Worm (Caenorhabditis elegans) whole organism, young adult: ENCODE measurements around the gene sms-2.

ENCODE experiments used
- C17E4.6 ChIP-seq: fragments of 200-800 bp; sonication (Bioruptor generic); IDR thresholded peaks from 2 replicates; pipeline ENCODE4 v1.3.6; 2022; ENCODE audit warnings: missing genetic modification reagents, missing genetic modification characterization, missing compliant biosample characterization
- F10E7.11 ChIP-seq: sonication (generic microtip); optimal IDR thresholded peaks from 2 replicates; lab custom pipeline; 2017; ENCODE audit warnings: mild to moderate bottlenecking, missing genetic modification characterization, moderate library complexity, missing compliant biosample characterization
- F39B2.1 ChIP-seq: fragments of 200-800 bp; sonication (Bioruptor generic); IDR thresholded peaks from 2 replicates; pipeline ENCODE4 v1.3.6; 2022; ENCODE audit warnings: missing genetic modification reagents, missing genetic modification characterization, missing compliant biosample characterization
- F49E8.2 ChIP-seq: sonication (generic microtip); optimal IDR thresholded peaks from 3 replicates; lab custom pipeline; 2017; ENCODE audit warnings: missing genetic modification characterization, mild to moderate bottlenecking, missing compliant biosample characterization, antibody characterized with exemption, moderate library complexity; ENCODE audit not compliant: insufficient read depth
- ama-1 ChIP-seq, 3 experiments: fragments of 150-350 bp in 1 of 3; sonication (generic microtip) in 2 of 3; optimal IDR thresholded peaks; 2 replicates each; lab custom pipeline; 2014 to 2018; ENCODE audit warnings: missing biosample characterization in 2 of 3, missing genetic modification characterization in 2 of 3, missing genetic modification reagents in 2 of 3
- nfya-1 ChIP-seq: sonication (generic microtip); optimal IDR thresholded peaks from 2 replicates; lab custom pipeline; 2017; ENCODE audit warnings: antibody characterized with exemption, missing compliant biosample characterization, missing genetic modification characterization, borderline replicate concordance; ENCODE audit not compliant: insufficient read depth
- unc-62 ChIP-seq: fragments of 150-350 bp; optimal IDR thresholded peaks from 2 replicates; lab custom pipeline; 2014; ENCODE audit warnings: missing biosample characterization, missing genetic modification reagents, missing genetic modification characterization

DNA sequence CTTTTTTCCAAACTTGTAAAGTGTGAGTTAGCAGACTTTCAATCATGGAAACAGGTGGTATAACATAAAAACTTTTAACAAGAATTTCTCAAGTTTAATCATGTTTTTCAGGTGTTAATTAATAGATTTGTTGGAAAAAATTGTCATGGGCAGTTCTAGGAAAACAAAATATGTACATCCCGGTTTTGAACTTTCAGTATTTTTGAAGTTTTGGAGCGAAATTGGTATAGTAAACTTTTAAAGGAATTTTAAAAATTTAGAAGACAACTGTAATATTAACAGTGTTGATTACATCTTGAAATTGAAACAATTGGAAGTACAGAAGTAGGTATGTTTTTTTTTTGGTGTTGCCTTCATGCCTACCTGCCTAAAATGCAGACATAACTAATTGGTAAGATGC is 46.0 kb upstream of the sms-2 start:
- TF ChIP-seq unc-62 (GFP tag; lab: Kevin White, UChicago) = no peak
- TF ChIP-seq F10E7.11 = no peak
- no peak for TF ChIP-seq F49E8.2
- TF ChIP-seq C17E4.6 = no peak
- TF ChIP-seq ama-1 (optimal IDR thresholded peaks at IDR 0.05; lab: Kevin White, UChicago) = no peak
- no peak for TF ChIP-seq ama-1 (GFP tag; optimal IDR thresholded peaks at IDR 0.05; lab: Kevin White, UChicago)
- TF ChIP-seq nfya-1 (tag; lab: Kevin White, UChicago) = no peak
- no peak for TF ChIP-seq F39B2.1 (GFP tag; lab: Robert Waterston, UW)
